Worm (Caenorhabditis elegans): ENCODE data around the gene F10D7.10.

F10D7.10 gene

DNA sequence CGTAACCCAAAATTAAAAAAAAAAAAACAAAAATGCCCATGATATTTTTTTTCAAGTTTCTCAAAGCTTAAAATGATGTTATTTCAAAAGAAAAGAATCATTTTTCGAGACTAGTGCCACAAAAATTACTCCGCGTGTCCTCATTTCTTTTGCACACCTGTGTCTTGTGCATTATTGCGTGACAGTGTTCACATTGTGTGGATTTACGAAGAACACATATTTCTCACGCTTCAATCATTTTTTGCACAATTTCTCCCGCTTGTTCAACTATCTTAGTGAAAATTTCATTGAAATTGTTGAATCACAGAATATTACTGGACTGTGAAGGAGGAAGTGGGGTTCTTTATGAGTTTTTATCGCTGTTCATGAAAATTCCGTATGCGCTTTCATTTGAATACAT is 29.3 kb upstream of the F10D7.10 start:
- TF ChIP-seq dao-5 (tag; optimal IDR thresholded peaks at IDR 0.05), result no peak
- TF ChIP-seq him-1 (tag; optimal IDR thresholded peaks at IDR 0.05), result no peak
- TF ChIP-seq W03F9.2 (tag; optimal IDR thresholded peaks at IDR 0.05), result no peak

DNA sequence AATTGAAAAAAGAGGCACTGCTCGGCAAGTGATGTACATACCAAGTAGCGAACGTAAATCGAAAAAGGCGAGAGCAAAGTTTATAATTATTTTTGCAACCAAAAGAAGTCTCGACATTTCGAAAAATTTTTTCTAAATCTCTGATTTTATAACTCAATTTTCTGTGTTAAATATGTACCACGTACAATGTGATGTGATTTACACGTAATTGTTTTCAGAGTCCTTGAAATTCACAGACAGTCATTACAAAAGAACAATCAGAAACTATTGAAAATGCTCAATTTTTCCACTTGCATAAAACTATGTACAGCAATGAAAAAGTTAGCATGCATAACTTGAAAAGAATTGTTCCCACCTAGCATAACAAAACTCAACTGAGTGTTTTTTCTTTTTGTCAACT is 23.5 kb upstream of the F10D7.10 start:
- TF ChIP-seq him-1 (tag; optimal IDR thresholded peaks at IDR 0.05) (no peak), W03F9.2 (tag; optimal IDR thresholded peaks at IDR 0.05) (no peak), dao-5 (tag; optimal IDR thresholded peaks at IDR 0.05) (no peak)

DNA sequence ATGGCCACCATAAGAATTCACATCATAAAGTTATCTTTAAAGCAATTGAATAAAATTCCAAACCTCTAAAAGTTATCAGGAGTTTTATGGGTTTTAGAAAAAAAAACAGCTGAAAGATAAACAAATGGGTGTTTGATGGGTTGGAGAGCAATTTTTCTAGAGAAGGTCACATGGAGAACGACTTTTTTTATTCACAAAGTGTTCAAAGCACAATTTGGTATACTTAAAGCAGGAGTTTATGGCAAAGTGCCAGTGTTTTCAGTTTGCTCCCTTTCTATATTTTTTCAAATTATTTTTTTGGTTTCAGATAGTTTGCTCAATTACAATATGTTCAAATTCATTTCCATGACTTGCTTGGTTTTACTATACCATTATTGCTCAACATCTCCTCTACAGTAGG is 21.7 kb upstream of the F10D7.10 start, which contains the start of gene F11C7.6:
F11C7.6 (plus strand) TSS at position 301 of the 400 bp plus-strand sequence.
- TF ChIP-seq dao-5 (tag; optimal IDR thresholded peaks at IDR 0.05) (no peak), W03F9.2 (tag; optimal IDR thresholded peaks at IDR 0.05) (no peak), him-1 (tag; optimal IDR thresholded peaks at IDR 0.05) (no peak)

DNA sequence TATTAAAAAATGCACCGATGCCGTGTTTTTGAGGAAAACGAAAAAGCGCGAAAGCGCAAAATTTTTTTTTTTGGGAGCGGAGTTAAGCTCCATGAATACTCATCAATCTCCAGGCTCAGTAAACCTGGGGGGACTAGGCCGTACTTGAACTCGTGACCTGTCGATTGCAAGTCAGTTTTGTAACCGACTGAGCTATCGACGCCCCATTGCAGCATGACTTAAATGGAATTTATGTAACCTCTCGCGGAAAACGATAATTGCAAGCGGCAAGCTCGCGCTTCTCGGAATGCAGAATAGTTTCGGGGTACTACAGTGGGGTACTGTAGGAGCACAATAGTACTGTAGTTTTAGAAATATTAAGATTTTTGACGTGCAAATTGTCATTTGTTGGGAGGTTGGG is 20.9 kb upstream of the F10D7.10 start:
- TF ChIP-seq W03F9.2 (tag; optimal IDR thresholded peaks at IDR 0.05) (no peak), dao-5 (tag; optimal IDR thresholded peaks at IDR 0.05) (no peak), him-1 (tag; optimal IDR thresholded peaks at IDR 0.05) (no peak)

DNA sequence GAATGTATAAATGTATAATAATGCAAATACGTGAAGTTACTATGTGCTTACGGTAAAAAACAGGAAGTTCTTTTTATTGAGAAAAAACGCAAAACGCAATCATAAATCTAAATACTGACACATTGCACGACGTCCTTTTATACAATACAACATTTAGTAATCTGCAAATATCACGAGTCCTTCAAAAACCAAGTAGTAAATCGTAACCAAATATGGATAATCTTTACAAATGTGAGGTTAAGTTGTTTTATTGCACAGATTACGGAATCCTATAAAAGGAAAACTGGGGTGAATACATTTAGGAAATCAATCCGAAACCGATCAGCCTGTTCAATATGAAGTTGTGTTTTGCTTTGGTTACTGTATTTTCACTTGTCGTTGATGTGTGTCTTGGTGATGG is 18.7 kb upstream of the F10D7.10 start, which contains the start of gene F11C7.7:
F11C7.7 (plus strand) TSS at position 301 of the 400 bp plus-strand sequence.
- TF ChIP-seq dao-5 (tag; optimal IDR thresholded peaks at IDR 0.05), result no peak
- TF ChIP-seq him-1 (tag; optimal IDR thresholded peaks at IDR 0.05), result no peak
- no peak for TF ChIP-seq W03F9.2 (tag; optimal IDR thresholded peaks at IDR 0.05)

DNA sequence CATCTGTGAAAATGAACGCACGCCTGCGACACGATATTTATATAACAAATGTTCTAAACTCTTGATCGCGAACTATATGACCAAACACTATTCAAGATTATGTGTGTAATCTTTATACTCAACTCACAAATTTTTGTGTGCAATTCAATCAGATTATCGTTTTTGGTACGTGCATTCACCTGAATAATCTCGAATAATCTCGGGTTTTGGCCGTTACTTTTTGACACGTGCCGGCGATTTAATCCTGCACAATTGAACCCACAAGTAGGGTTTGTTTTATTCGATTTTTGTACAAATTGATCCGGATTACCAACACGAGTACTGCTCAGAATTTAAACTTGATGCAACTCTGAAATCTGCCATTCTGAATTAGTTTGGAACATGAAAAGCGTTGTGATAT is 16.9 kb upstream of the F10D7.10 start, which contains the start of the genes vap-1 and F11C7.2:
vap-1 (minus strand) TSS at position 101 of the 400 bp plus-strand sequence.
F11C7.2 (plus strand) TSS at position 359 of the 400 bp plus-strand sequence.
- TF ChIP-seq dao-5 (tag; optimal IDR thresholded peaks at IDR 0.05), result no peak
- no peak for TF ChIP-seq him-1 (tag; optimal IDR thresholded peaks at IDR 0.05)
- TF ChIP-seq W03F9.2 (tag; optimal IDR thresholded peaks at IDR 0.05), result no peak

DNA sequence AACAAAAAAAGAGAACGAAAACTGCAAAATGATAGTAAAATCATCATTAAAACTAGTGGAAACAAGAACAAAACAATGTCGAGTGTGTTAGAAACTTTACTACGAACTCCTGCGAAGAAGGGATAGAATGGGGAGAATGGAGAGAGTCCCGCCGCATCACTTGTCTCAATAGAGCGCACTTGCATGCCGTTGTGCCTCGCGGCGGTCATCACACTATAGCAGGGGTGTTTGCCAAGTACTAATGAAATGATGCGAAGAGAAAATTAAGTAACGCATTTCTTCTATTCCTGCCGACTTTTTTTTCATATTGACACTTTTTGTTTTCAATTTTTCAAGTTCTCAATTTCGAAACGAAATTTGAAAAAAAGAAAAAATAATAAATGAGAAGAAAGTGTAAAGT is 12.6 kb upstream of the F10D7.10 start:
- peak; percentile 30 for TF ChIP-seq W03F9.2 (tag; optimal IDR thresholded peaks at IDR 0.05)
- TF ChIP-seq dao-5 (tag; optimal IDR thresholded peaks at IDR 0.05), result no peak
- TF ChIP-seq him-1 (tag; optimal IDR thresholded peaks at IDR 0.05), result no peak

DNA sequence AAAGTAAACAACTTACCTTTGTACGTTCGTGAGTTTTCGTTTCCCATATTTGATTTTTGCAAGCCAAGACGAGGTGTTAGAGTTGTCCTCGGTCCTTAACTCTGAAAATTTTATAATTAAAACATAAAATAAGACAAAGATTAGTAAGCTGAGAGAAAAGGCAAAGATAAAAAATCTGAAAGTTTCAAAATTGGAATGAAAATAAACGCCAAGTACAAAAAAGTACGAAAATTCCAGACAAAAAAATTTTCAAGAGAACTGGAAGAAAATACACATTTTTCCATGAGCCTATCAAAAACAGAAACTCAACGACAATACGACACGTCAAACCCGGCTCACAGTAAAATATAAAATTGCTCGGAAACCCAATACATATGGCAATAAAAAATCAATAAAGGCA is 11.9 kb upstream of the F10D7.10 start, which contains the start of gene F10D7.5:
F10D7.5 (minus strand) TSS at position 101 of the 400 bp plus-strand sequence.
- TF ChIP-seq him-1 (tag; optimal IDR thresholded peaks at IDR 0.05), result no peak
- TF ChIP-seq dao-5 (tag; optimal IDR thresholded peaks at IDR 0.05), result no peak
- no peak for TF ChIP-seq W03F9.2 (tag; optimal IDR thresholded peaks at IDR 0.05)

DNA sequence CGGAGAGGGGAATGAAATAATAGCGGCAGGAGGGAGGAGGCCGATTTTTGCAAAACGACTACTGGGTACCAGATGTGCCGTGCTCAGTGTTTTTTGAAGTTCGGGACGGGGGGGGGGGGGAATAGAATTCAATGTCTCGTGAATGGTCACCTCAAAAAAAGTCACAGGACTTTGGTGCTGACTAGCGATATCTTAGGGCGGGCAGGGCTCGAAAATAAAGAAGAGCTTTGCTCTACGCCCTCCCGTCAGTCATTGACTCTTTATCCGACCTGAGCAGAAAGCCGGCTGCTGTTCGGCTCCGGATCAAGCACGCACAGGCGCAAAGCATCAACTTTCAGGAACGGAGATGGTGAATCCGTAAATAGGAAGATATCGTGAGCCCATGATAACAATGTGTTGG is 11.0 kb upstream of the F10D7.10 start:
- TF ChIP-seq dao-5 (tag; optimal IDR thresholded peaks at IDR 0.05), result no peak
- TF ChIP-seq W03F9.2 (tag; optimal IDR thresholded peaks at IDR 0.05), result no peak
- TF ChIP-seq him-1 (tag; optimal IDR thresholded peaks at IDR 0.05), result no peak

DNA sequence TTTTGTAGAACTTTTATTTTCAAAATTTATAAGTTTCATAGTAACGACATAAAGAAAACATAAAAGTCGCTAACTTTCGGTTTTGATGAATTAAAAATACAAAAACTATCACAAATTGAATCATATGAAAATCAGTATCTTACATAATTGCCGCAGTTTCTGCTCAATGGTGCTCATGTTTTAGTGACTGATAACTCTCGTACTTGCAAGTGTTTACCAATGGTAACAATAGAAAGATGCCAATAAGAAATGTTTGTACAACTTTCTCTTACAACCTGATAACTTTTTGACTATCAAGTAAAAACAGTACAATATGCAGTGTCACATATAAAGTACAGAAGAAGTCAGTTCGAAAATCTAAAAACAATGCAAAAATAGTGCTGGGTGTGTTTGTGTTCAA is 6.6 kb upstream of the F10D7.10 start:
- TF ChIP-seq him-1 (tag; optimal IDR thresholded peaks at IDR 0.05) (no peak), dao-5 (tag; optimal IDR thresholded peaks at IDR 0.05) (no peak), W03F9.2 (tag; optimal IDR thresholded peaks at IDR 0.05) (no peak)

DNA sequence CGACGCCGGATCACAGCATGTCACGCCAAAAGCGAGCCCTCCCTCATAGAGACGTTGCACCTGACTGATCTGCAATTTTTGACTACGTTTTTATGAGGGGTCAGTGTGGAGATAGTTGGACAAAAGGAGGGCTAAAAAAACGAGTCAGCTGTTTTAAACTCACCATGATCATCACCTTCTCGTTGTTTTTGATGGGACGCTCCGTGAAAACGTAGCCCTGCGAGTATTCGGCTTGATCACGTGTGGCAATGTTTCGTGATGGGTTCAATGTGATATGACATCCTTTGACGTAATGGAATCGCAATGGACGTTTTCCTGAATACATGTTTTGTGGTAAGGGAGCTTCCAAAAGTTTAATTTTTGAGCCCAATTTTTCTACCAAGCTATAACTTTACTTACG is 5.5 kb upstream of the F10D7.10 start:
- TF ChIP-seq him-1 (tag; optimal IDR thresholded peaks at IDR 0.05) (no peak), W03F9.2 (tag; optimal IDR thresholded peaks at IDR 0.05) (no peak)

DNA sequence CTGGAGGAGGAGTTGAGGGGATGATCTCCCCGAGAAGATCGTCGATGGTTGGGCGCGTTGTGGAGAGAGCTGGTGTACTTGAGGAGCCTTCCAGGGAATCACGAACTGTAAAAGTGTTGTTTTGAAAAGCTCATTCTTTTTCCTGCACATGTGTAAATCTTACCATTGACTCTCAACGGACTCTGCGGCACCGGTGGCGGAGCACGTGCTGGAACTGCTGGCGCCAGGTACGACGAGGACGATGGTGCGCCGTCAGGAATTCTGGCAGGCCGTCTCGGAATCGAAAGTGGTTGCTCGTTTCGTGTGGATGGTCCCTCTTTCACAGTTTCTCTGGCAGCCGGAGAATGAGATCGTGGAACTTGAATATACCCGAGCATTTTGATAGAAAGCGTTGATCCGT is 4.8 kb upstream of the F10D7.10 start:
- TF ChIP-seq dao-5 (tag; optimal IDR thresholded peaks at IDR 0.05), result no peak
- TF ChIP-seq him-1 (tag; optimal IDR thresholded peaks at IDR 0.05), result no peak
- TF ChIP-seq W03F9.2 (tag; optimal IDR thresholded peaks at IDR 0.05), result no peak

DNA sequence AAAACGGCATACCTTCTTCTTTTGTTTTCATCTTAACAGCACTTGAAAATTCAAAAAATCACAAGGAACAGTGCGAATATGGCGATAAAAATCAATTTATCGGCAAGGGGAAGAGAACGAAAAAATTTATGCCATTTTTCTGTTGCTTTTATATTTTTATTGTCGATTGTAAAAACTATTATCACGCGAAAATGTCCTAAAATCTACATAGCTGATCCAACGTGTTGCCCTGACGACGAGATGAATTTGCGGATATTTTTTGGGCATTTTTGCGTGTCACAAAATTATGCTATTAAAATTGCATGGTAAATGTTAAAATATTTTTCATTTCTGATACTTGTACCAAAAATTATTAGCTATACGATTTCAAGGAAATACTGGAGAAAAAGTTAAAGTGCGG is 2.4 kb upstream of the F10D7.10 start, which contains the start of gene F10D7.4:
F10D7.4 (minus strand) TSS at position 101 of the 400 bp plus-strand sequence.
- no peak for TF ChIP-seq dao-5 (tag; optimal IDR thresholded peaks at IDR 0.05)
- TF ChIP-seq W03F9.2 (tag; optimal IDR thresholded peaks at IDR 0.05), result no peak
- TF ChIP-seq him-1 (tag; optimal IDR thresholded peaks at IDR 0.05), result no peak

DNA sequence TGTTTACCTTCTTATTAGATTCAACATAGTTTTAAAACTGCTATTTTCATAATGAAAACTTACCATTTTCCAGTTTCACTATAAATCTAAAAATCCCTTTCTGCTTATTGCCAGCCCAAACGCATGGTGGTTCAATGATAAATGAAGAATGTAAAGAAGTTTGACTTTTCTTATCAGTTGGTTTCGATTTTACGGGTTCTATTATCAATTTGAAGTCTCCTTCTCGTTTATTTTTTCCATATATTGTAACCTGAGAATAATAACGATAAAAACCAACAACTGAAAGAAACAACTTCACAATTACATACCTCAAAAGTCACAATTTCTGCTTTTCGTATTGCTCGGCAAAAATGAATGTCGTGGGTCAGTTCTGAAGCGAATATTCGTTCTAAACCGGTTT is 579 bp downstream of the F10D7.10 start:
- no peak for TF ChIP-seq him-1 (tag; optimal IDR thresholded peaks at IDR 0.05)
- no peak for TF ChIP-seq W03F9.2 (tag; optimal IDR thresholded peaks at IDR 0.05)
- no peak for TF ChIP-seq dao-5 (tag; optimal IDR thresholded peaks at IDR 0.05)

DNA sequence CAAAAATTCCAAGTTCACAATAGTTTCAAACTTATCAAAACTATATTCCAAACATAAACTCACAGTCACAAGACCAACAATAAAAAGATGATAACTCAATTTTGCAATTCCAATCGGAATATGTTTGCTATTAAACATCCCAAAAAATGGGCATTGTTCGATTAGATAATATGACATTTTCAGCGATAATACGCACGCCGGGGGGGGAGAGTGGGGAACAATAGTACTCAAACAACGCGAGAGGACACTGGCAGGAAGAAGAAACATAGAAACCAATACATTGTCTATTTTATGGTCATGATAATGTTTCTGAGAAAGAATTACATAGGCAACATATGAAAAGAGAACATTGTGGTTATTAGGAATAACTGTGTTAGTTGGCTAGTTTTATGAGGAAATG is 3.7 kb downstream of the F10D7.10 start:
- TF ChIP-seq W03F9.2 (tag; optimal IDR thresholded peaks at IDR 0.05) (no peak), him-1 (tag; optimal IDR thresholded peaks at IDR 0.05) (no peak), dao-5 (tag; optimal IDR thresholded peaks at IDR 0.05) (no peak)

Data from whole organism, L4/young adult.